Fruit fly (Drosophila melanogaster) whole organism, embryonic: Measurements from ENCODE around the gene CG15880.

Experiments
- Bgb ChIP-seq: fragments of 200-800 bp; sonication (Bioruptor generic); IDR thresholded peaks from 2 replicates; pipeline ENCODE4 v1.3.6; 2022; ENCODE audit warnings: missing biosample characterization, missing genetic modification characterization; ENCODE audit not compliant: partially characterized antibody
- CG11456 ChIP-seq: fragments of 200-800 bp; sonication (Bioruptor generic); IDR thresholded peaks from 3 replicates; pipeline ENCODE4 v1.3.6; 2022; ENCODE audit warnings: missing biosample characterization, missing genetic modification characterization
- CG11504 ChIP-seq: fragments of 200-800 bp; sonication (Bioruptor generic); optimal IDR thresholded peaks from 3 replicates; lab custom pipeline; 2019; ENCODE audit warnings: missing biosample characterization, mild to moderate bottlenecking, missing genetic modification characterization, moderate library complexity
- CG12299 ChIP-seq: fragments of 200-800 bp; sonication (Bioruptor generic); optimal IDR thresholded peaks from 2 replicates; lab custom pipeline; 2018; ENCODE audit warnings: missing biosample characterization, mild to moderate bottlenecking, missing genetic modification characterization
- CG14014 ChIP-seq: fragments of 200-800 bp; sonication (Bioruptor generic); IDR thresholded peaks from 2 replicates; pipeline ENCODE4 v1.3.6; 2022; ENCODE audit warnings: missing biosample characterization, missing genetic modification characterization
- CG17385 ChIP-seq: fragments of 200-800 bp; sonication (Bioruptor generic); optimal IDR thresholded peaks from 3 replicates; lab custom pipeline; 2018; ENCODE audit warnings: missing biosample characterization, mild to moderate bottlenecking, missing genetic modification characterization
- CG17912 ChIP-seq: fragments of 200-800 bp; sonication (Bioruptor generic); optimal IDR thresholded peaks from 2 replicates; lab custom pipeline; 2018; ENCODE audit warnings: missing biosample characterization, mild to moderate bottlenecking, missing genetic modification characterization
- CG2889 ChIP-seq: fragments of 200-800 bp; sonication (Bioruptor generic); IDR thresholded peaks from 3 replicates; pipeline ENCODE4 v1.3.6; 2022; ENCODE audit warnings: missing biosample characterization, missing genetic modification characterization
- CG3407 ChIP-seq: fragments of 200-800 bp; sonication (Bioruptor generic); optimal IDR thresholded peaks from 2 replicates; lab custom pipeline; 2018; ENCODE audit warnings: missing biosample characterization, mild to moderate bottlenecking, missing genetic modification characterization
- CG42726 ChIP-seq: fragments of 200-800 bp; sonication (Bioruptor generic); IDR thresholded peaks from 2 replicates; pipeline ENCODE4 v1.3.6; 2022; ENCODE audit warnings: missing biosample characterization, missing genetic modification characterization; ENCODE audit not compliant: partially characterized antibody
- CG4617 ChIP-seq: fragments of 200-800 bp; sonication (Bioruptor generic); optimal IDR thresholded peaks from 3 replicates; lab custom pipeline; 2016; ENCODE audit warnings: missing biosample characterization, missing genetic modification characterization, borderline replicate concordance
- CG5180 ChIP-seq: fragments of 200-800 bp; sonication (Bioruptor generic); optimal IDR thresholded peaks from 3 replicates; lab custom pipeline; 2017; ENCODE audit warnings: missing biosample characterization, missing genetic modification characterization, mild to moderate bottlenecking, moderate library complexity, missing genetic modification reagents
- CG6813 ChIP-seq: fragments of 200-800 bp; sonication (Bioruptor generic); optimal IDR thresholded peaks from 2 replicates; lab custom pipeline; 2017; ENCODE audit warnings: missing biosample characterization, missing genetic modification characterization, mild to moderate bottlenecking, moderate library complexity, missing genetic modification reagents
- CG7556 ChIP-seq: fragments of 200-800 bp; sonication (Bioruptor generic); optimal IDR thresholded peaks from 2 replicates; lab custom pipeline; 2017; ENCODE audit warnings: missing biosample characterization, mild to moderate bottlenecking, missing genetic modification characterization
- CG9609 ChIP-seq: fragments of 200-800 bp; sonication (Bioruptor generic); optimal IDR thresholded peaks from 3 replicates; lab custom pipeline; 2016; ENCODE audit warnings: missing biosample characterization, missing genetic modification characterization
- Dek ChIP-seq: fragments of 200-800 bp; sonication (Bioruptor generic); optimal IDR thresholded peaks from 3 replicates; lab custom pipeline; 2019; ENCODE audit warnings: missing biosample characterization, mild to moderate bottlenecking, missing genetic modification characterization, moderate library complexity
- Dfd ChIP-seq, 2 experiments: fragments of >200 bp; optimal IDR thresholded peaks; 2 replicates each; lab custom pipeline; 2017; ENCODE audit warnings: missing biosample characterization in 2 of 2, missing genetic modification characterization in 2 of 2
- Dip2 ChIP-seq: fragments of 200-800 bp; sonication (Bioruptor generic); IDR thresholded peaks from 2 replicates; pipeline ENCODE4 v1.3.6; 2022; ENCODE audit warnings: missing biosample characterization, missing genetic modification characterization
- Drgx ChIP-seq: fragments of 200-800 bp; sonication (Bioruptor generic); IDR thresholded peaks from 2 replicates; pipeline ENCODE4 v1.3.6; 2022; ENCODE audit warnings: missing biosample characterization, missing genetic modification characterization
- HHEX ChIP-seq: fragments of 200-800 bp; sonication (Bioruptor generic); optimal IDR thresholded peaks from 3 replicates; lab custom pipeline; 2017; ENCODE audit warnings: missing biosample characterization, mild to moderate bottlenecking, missing genetic modification characterization, missing genetic modification reagents
- HLH3B ChIP-seq: fragments of 200-800 bp; sonication (Bioruptor generic); IDR thresholded peaks from 2 replicates; pipeline ENCODE4 v1.3.6; 2022; ENCODE audit warnings: missing biosample characterization, missing genetic modification characterization
- HLH4C ChIP-seq: fragments of 200-800 bp; sonication (Bioruptor generic); IDR thresholded peaks from 3 replicates; pipeline ENCODE4 v1.3.6; 2022; ENCODE audit warnings: missing biosample characterization, missing genetic modification characterization; ENCODE audit not compliant: partially characterized antibody
- Hsf ChIP-seq: fragments of 200-800 bp; sonication (Bioruptor generic); optimal IDR thresholded peaks from 3 replicates; lab custom pipeline; 2016; ENCODE audit warnings: missing biosample characterization, missing genetic modification characterization
- Mrtf ChIP-seq: fragments of 200-800 bp; sonication (Bioruptor generic); IDR thresholded peaks from 3 replicates; pipeline ENCODE4 v1.3.6; 2022; ENCODE audit warnings: missing biosample characterization, missing genetic modification characterization
- Nf-YB ChIP-seq: fragments of 200-800 bp; sonication (Bioruptor generic); optimal IDR thresholded peaks from 3 replicates; lab custom pipeline; 2019; ENCODE audit warnings: missing biosample characterization, mild to moderate bottlenecking, missing genetic modification characterization, moderate library complexity
- NfI ChIP-seq: fragments of 200-800 bp; sonication (Bioruptor generic); optimal IDR thresholded peaks from 3 replicates; lab custom pipeline; 2018; ENCODE audit warnings: missing biosample characterization, mild to moderate bottlenecking, missing genetic modification characterization, moderate library complexity
- Oaz ChIP-seq: fragments of 200-800 bp; sonication (Bioruptor generic); IDR thresholded peaks from 2 replicates; pipeline ENCODE4 v1.3.6; 2022; ENCODE audit warnings: missing biosample characterization, missing genetic modification characterization
- Pdp1 ChIP-seq, 2 experiments: fragments of 200-800 bp; sonication (Bioruptor generic); optimal IDR thresholded peaks; 3 replicates each; lab custom pipeline; 2016; ENCODE audit warnings: missing biosample characterization in 2 of 2, missing genetic modification characterization in 2 of 2, mild to moderate bottlenecking in 1 of 2, moderate library complexity in 1 of 2
- ase ChIP-seq: fragments of 200-800 bp; sonication (Bioruptor generic); IDR thresholded peaks from 3 replicates; pipeline ENCODE4 v1.3.6; 2022; ENCODE audit warnings: missing biosample characterization, missing genetic modification characterization
- ash1 ChIP-seq: fragments of 200-800 bp; sonication (Bioruptor generic); optimal IDR thresholded peaks from 2 replicates; lab custom pipeline; 2018; ENCODE audit warnings: missing biosample characterization, mild to moderate bottlenecking, missing genetic modification characterization
- bbx ChIP-seq: fragments of 200-800 bp; sonication (Bioruptor generic); IDR thresholded peaks from 2 replicates; pipeline ENCODE4 v1.3.6; 2022; ENCODE audit warnings: missing biosample characterization, missing genetic modification characterization; ENCODE audit not compliant: partially characterized antibody
- cato ChIP-seq: fragments of 200-800 bp; sonication (Bioruptor generic); optimal IDR thresholded peaks from 2 replicates; lab custom pipeline; 2016; ENCODE audit warnings: missing biosample characterization, missing genetic modification characterization, borderline replicate concordance
- caup ChIP-seq: fragments of 200-800 bp; sonication (Bioruptor generic); optimal IDR thresholded peaks from 3 replicates; lab custom pipeline; 2017; ENCODE audit warnings: missing biosample characterization, mild to moderate bottlenecking, missing genetic modification characterization, moderate library complexity; ENCODE audit not compliant: severe bottlenecking
- da ChIP-seq: fragments of 200-800 bp; sonication (Bioruptor generic); optimal IDR thresholded peaks from 2 replicates; lab custom pipeline; 2016; ENCODE audit warnings: missing biosample characterization, missing genetic modification characterization
- esg ChIP-seq: fragments of 200-800 bp; sonication (Bioruptor generic); conservative IDR thresholded peaks from 2 replicates; pipeline ENCODE4 v1.3.6; 2022; ENCODE audit warnings: missing biosample characterization, missing genetic modification characterization
- ftz-f1 ChIP-seq: fragments of 200-800 bp; sonication (Bioruptor generic); optimal IDR thresholded peaks from 2 replicates; lab custom pipeline; 2016; ENCODE audit warnings: missing biosample characterization, missing genetic modification characterization
- hb ChIP-seq: fragments of 200-800 bp; sonication (Bioruptor generic); IDR thresholded peaks from 3 replicates; pipeline ENCODE4 v1.3.6; 2022; ENCODE audit warnings: missing biosample characterization, missing genetic modification characterization; ENCODE audit not compliant: partially characterized antibody
- hkb ChIP-seq, 2 experiments: fragments of 200-800 bp in 1 of 2; fragments of >200 bp in 1 of 2; sonication (Bioruptor generic) in 1 of 2; IDR thresholded peaks in 1 of 2; optimal IDR thresholded peaks in 1 of 2; 2 replicates each; pipeline versions ENCODE4 v1.3.6 to Lab custom; 2017 to 2022; ENCODE audit warnings: missing biosample characterization in 1 of 2, missing genetic modification characterization in 1 of 2
- insv ChIP-seq, 2 experiments: fragments of 200-800 bp; sonication (Bioruptor generic); optimal IDR thresholded peaks; 3 replicates each; lab custom pipeline; 2016 to 2018; ENCODE audit warnings: missing biosample characterization in 2 of 2, missing genetic modification characterization in 2 of 2
- knrl ChIP-seq: fragments of 200-800 bp; sonication (Bioruptor generic); IDR thresholded peaks from 3 replicates; pipeline ENCODE4 v1.3.6; 2022; ENCODE audit warnings: missing biosample characterization, missing genetic modification characterization; ENCODE audit not compliant: partially characterized antibody
- nau ChIP-seq: fragments of 200-800 bp; sonication (Bioruptor generic); optimal IDR thresholded peaks from 3 replicates; lab custom pipeline; 2017; ENCODE audit warnings: missing biosample characterization, mild to moderate bottlenecking, missing genetic modification characterization, missing genetic modification reagents
- otp ChIP-seq: fragments of 200-800 bp; sonication (Bioruptor generic); IDR thresholded peaks from 3 replicates; pipeline ENCODE4, ENCODE4 v1.3.6; 2022; ENCODE audit warnings: missing biosample characterization, missing genetic modification characterization
- pho ChIP-seq: fragments of 200-800 bp; sonication (Bioruptor generic); optimal IDR thresholded peaks from 2 replicates; lab custom pipeline; 2016; ENCODE audit warnings: missing biosample characterization, missing genetic modification characterization
- salm ChIP-seq: fragments of 200-800 bp; sonication (Bioruptor generic); optimal IDR thresholded peaks from 2 replicates; lab custom pipeline; 2018; ENCODE audit warnings: missing biosample characterization, mild to moderate bottlenecking, missing genetic modification characterization
- scrt ChIP-seq: fragments of 200-800 bp; sonication (Bioruptor generic); optimal IDR thresholded peaks from 2 replicates; lab custom pipeline; 2018; ENCODE audit warnings: missing biosample characterization, mild to moderate bottlenecking, missing genetic modification characterization, moderate library complexity
- so ChIP-seq: fragments of 200-800 bp; sonication (Bioruptor generic); IDR thresholded peaks from 3 replicates; pipeline ENCODE4 v1.3.6; 2022; ENCODE audit warnings: missing biosample characterization, missing genetic modification characterization
- toy ChIP-seq: fragments of 200-800 bp; sonication (Bioruptor generic); IDR thresholded peaks from 2 replicates; pipeline ENCODE4 v1.3.6; 2022; ENCODE audit warnings: missing biosample characterization, missing genetic modification characterization
- vvl ChIP-seq: fragments of 200-800 bp; sonication (Bioruptor generic); IDR thresholded peaks from 2 replicates; pipeline ENCODE4 v1.3.6; 2022; ENCODE audit warnings: missing biosample characterization, missing genetic modification characterization

Gene CG15880

DNA sequence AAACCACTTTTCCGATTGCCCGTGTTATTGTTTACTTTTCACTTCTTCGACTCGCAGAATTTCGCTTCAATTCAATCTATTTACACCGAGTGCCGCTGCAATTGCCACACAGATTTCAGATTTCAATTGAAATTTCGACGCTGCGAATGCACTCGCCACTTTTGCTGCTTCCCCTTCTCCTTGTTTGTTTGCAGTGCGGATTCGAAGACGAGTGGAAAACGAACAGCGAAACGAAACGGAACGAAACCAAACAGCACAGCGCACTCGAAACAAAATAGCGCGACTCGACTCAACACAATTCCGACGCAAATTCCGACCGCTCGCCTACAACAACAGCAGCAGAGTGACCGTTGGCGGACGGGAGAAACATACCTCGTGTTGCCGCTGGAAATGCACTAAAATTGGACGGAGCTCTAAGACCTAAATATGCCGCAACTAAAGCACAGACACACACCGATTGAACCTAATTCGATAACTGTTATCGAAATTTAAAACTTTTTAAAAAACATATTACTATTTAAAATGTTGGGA is 33.0 kb upstream of the CG15880 start, which contains the start of gene drongo (continued):
- TF ChIP-seq CG7556, result peak; percentile 4
- TF ChIP-seq ftz-f1, result peak; percentile 9
- no peak for TF ChIP-seq Dek (tag; lab: Kevin White, UChicago)
- TF ChIP-seq CG2889, result no peak
- TF ChIP-seq HLH3B, result no peak; the same call in 1 of the 2 replicates
- TF ChIP-seq hb (GFP tag; lab: Robert Waterston, UW), result no peak
- TF ChIP-seq bbx, result peak; percentile 65
- TF ChIP-seq vvl (GFP tag; lab: Robert Waterston, UW), result peak; percentile 59; the same call in 1 of the 2 replicates
- TF ChIP-seq ash1 (GFP tag; lab: Kevin White, UChicago), result peak; percentile 37
- no peak for TF ChIP-seq hkb (optimal IDR thresholded peaks at IDR 0.05; lab: Kevin White, UChicago)
- peak; percentile 52; the same call in 1 of the 2 replicates for TF ChIP-seq hkb (GFP tag; IDR thresholded peaks at IDR 0.05; lab: Robert Waterston, UW)
- TF ChIP-seq CG3407 (GFP tag; lab: Kevin White, UChicago), result peak; percentile 5
- peak; percentile 55 for TF ChIP-seq caup
- no peak for TF ChIP-seq CG6813 (GFP tag; lab: Kevin White, UChicago)
- peak; percentile 70 for TF ChIP-seq CG17912 (GFP tag; lab: Kevin White, UChicago)
- TF ChIP-seq Bgb, result no peak; the same call in 1 of the 2 replicates
- TF ChIP-seq Hsf (GFP tag; lab: Kevin White, UChicago), result peak; percentile 27
- TF ChIP-seq CG11504 (tag; lab: Kevin White, UChicago), result peak; percentile 48
- peak; percentile 43 for TF ChIP-seq HLH4C (GFP tag; lab: Robert Waterston, UW)
- peak; percentile 67 for TF ChIP-seq salm
- TF ChIP-seq CG17385 (GFP tag; lab: Kevin White, UChicago), result peak; percentile 60
- no peak for TF ChIP-seq Oaz (GFP tag; lab: Robert Waterston, UW)
- TF ChIP-seq scrt (GFP tag; lab: Kevin White, UChicago), result peak; percentile 45
- TF ChIP-seq HHEX (GFP tag; lab: Kevin White, UChicago), result peak; percentile 54
- TF ChIP-seq insv (GFP tag; optimal IDR thresholded peaks at IDR 0.05; lab: Kevin White, UChicago), result peak in 1 of 2 experiments; percentile 54
- TF ChIP-seq Nf-YB (GFP tag; lab: Kevin White, UChicago), result peak; percentile 1
- TF ChIP-seq CG11456 (GFP tag; lab: Robert Waterston, UW), result 0 out of 3 replicates have a peak, but pooled peaks have one; percentile 50
- no peak for TF ChIP-seq Dip2 (GFP tag; lab: Robert Waterston, UW)
- no peak for TF ChIP-seq ase (GFP tag; lab: Robert Waterston, UW)
- peak; percentile 2 for TF ChIP-seq CG9609
- no peak for TF ChIP-seq toy
- TF ChIP-seq pho, result peak; percentile 37
- peak; percentile 83 for TF ChIP-seq CG42726
- peak; percentile 50; the same call in 1 of the 3 replicates for TF ChIP-seq so (GFP tag; lab: Robert Waterston, UW)
- peak; percentile 28 for TF ChIP-seq CG5180 (GFP tag; lab: Kevin White, UChicago)
- 0 out of 2 replicates have a peak, but pooled peaks have one; percentile 23 for TF ChIP-seq Drgx (GFP tag; lab: Robert Waterston, UW)
- TF ChIP-seq NfI, result peak; percentile 34
- peak; percentile 38; the same call in 1 of the 2 replicates for TF ChIP-seq CG14014 (GFP tag; lab: Robert Waterston, UW)
- TF ChIP-seq CG12299 (tag; lab: Kevin White, UChicago), result peak; percentile 52
- no peak for TF ChIP-seq cato (GFP tag; lab: Kevin White, UChicago)
- no peak for TF ChIP-seq esg (GFP tag; lab: Robert Waterston, UW)
- peak; percentile 17 for TF ChIP-seq nau (GFP tag; lab: Kevin White, UChicago)
- peak; percentile 32; the same call in 1 of the 3 replicates for TF ChIP-seq knrl (GFP tag; lab: Robert Waterston, UW)
- TF ChIP-seq otp (GFP tag; lab: Robert Waterston, UW), result 0 out of 3 replicates have a peak, but pooled peaks have one; percentile 44
- peak in 1 of 2 experiments; percentile 29 for TF ChIP-seq Pdp1 (GFP tag; optimal IDR thresholded peaks at IDR 0.05; lab: Kevin White, UChicago)
- peak; percentile 13 for TF ChIP-seq da
- TF ChIP-seq CG4617 (GFP tag; lab: Kevin White, UChicago), result peak; percentile 4
- no peak for TF ChIP-seq Mrtf (GFP tag; lab: Robert Waterston, UW)
- TF ChIP-seq Dfd (GFP tag; optimal IDR thresholded peaks at IDR 0.05; lab: Kevin White, UChicago), result no peak
